Fruit fly (Drosophila melanogaster): Measurements from ENCODE around the gene RpL17.

RpL17 gene

dm6 chrX:6694979-6695388 is 49.1 kb downstream of the RpL17 start, which contains the start of gene CG14442 (continued):
- TF ChIP-seq CG15514 (GFP tag; optimal IDR thresholded peaks at IDR 0.05) (peak; percentile 65), sug (tag; optimal IDR thresholded peaks at IDR 0.05) (peak; percentile 45), CG13894 (tag; optimal IDR thresholded peaks at IDR 0.05) (peak; percentile 66), CG12299 (tag; optimal IDR thresholded peaks at IDR 0.05) (peak; percentile 29), lbe (GFP tag; optimal IDR thresholded peaks at IDR 0.05) (no peak), CG17186 (GFP tag; optimal IDR thresholded peaks at IDR 0.05) (peak; percentile 16), phol (tag; optimal IDR thresholded peaks at IDR 0.05) (peak; percentile 59), C15 (GFP tag; IDR thresholded peaks at IDR 0.05) (no peak), schlank (tag; optimal IDR thresholded peaks at IDR 0.05) (no peak), Lpt (GFP tag; optimal IDR thresholded peaks at IDR 0.05) (no peak), CG17361 (GFP tag; IDR thresholded peaks at IDR 0.05) (peak; percentile 45; the same call in 1 of the 3 replicates), CG4617 (GFP tag; optimal IDR thresholded peaks at IDR 0.05; ENCODE audit: borderline replicate concordance) (peak; percentile 33), grau (tag; optimal IDR thresholded peaks at IDR 0.05) (peak; percentile 55), HLH3B (GFP tag; IDR thresholded peaks at IDR 0.05) (no peak), CG12744 (GFP tag; optimal IDR thresholded peaks at IDR 0.05) (peak; percentile 17), sim (GFP tag; IDR thresholded peaks at IDR 0.05) (no peak), CG9797 (GFP tag; optimal IDR thresholded peaks at IDR 0.05) (peak; percentile 40), pita (GFP tag; optimal IDR thresholded peaks at IDR 0.05) (no peak), H15 (GFP tag; IDR thresholded peaks at IDR 0.05) (no peak), az2 (GFP tag; optimal IDR thresholded peaks at IDR 0.05) (no peak), ham (GFP tag; IDR thresholded peaks at IDR 0.05) (no peak), chn (GFP tag; optimal IDR thresholded peaks at IDR 0.05) (no peak), CG8388 (GFP tag; optimal IDR thresholded peaks at IDR 0.05) (no peak), fd3F (GFP tag; optimal IDR thresholded peaks at IDR 0.05) (no peak), CG15479 (GFP tag; optimal IDR thresholded peaks at IDR 0.05) (no peak), Neu2 (GFP tag; optimal IDR thresholded peaks at IDR 0.05; ENCODE audit: borderline replicate concordance) (no peak), CG31224 (GFP tag; IDR thresholded peaks at IDR 0.05) (peak; percentile 11; the same call in 1 of the 2 replicates), danr (GFP tag; IDR thresholded peaks at IDR 0.05) (no peak), CG7357 (GFP tag; IDR thresholded peaks at IDR 0.05) (no peak), Atf-2 (GFP tag; optimal IDR thresholded peaks at IDR 0.05) (peak; percentile 12), CG7839 (tag; optimal IDR thresholded peaks at IDR 0.05) (no peak), CG10654 (GFP tag; optimal IDR thresholded peaks at IDR 0.05) (peak; percentile 11), CG18619 (GFP tag; optimal IDR thresholded peaks at IDR 0.05) (no peak), ftz-f1 (GFP tag; optimal IDR thresholded peaks at IDR 0.05) (no peak), Myb (GFP tag; optimal IDR thresholded peaks at IDR 0.05) (peak; percentile 67), MESR4 (GFP tag; optimal IDR thresholded peaks at IDR 0.05) (no peak), gfzf (GFP tag; optimal IDR thresholded peaks at IDR 0.05) (peak; percentile 58), disco-r (GFP tag; optimal IDR thresholded peaks at IDR 0.05) (no peak), CG14860 (GFP tag; IDR thresholded peaks at IDR 0.05; ENCODE audit: partially characterized antibody) (peak; percentile 92), CG12769 (tag; optimal IDR thresholded peaks at IDR 0.05) (no peak), ERR (GFP tag; optimal IDR thresholded peaks at IDR 0.05) (no peak), CG4404 (GFP tag; IDR thresholded peaks at IDR 0.05) (no peak), CG17568 (GFP tag; optimal IDR thresholded peaks at IDR 0.05) (no peak), TFAM (GFP tag; optimal IDR thresholded peaks at IDR 0.05) (no peak), inv (GFP tag; IDR thresholded peaks at IDR 0.05; ENCODE audit: partially characterized antibody) (peak; percentile 90), gce (GFP tag; IDR thresholded peaks at IDR 0.05) (no peak), Hr39 (optimal IDR thresholded peaks at IDR 0.05) (no peak), CG33557 (GFP tag; optimal IDR thresholded peaks at IDR 0.05) (no peak), NC2β (GFP tag; optimal IDR thresholded peaks at IDR 0.05) (no peak), CG2116 (GFP tag; optimal IDR thresholded peaks at IDR 0.05) (peak; percentile 97), Hr51 (GFP tag; optimal IDR thresholded peaks at IDR 0.05) (peak; percentile 21 to 29)

Measured in whole organism, embryonic.